Fruit fly (Drosophila melanogaster): ENCODE results near the gene CG1239.

The CG1239 gene

DNA sequence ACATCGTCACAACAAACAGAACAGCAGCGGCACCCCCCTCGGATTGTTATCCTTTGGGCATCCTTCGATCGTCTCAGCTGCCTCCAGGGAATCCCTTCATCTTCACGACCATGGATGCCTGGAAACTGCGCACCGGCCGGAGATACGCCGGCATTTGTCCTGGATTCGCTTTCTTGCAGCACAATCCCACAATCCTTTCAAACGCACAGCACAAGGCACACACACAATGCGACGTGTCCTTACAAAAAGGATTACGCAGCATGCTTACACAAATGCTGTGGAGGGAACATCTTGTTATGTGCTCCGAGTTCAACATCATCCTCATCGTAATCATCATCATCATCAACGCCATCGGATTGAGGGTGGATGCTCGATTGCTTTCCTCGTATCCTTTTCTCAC lies 10.2 kb upstream of the CG1239 start:
- no peak for TF ChIP-seq Ets96B (tag; optimal IDR thresholded peaks at IDR 0.05)
- TF ChIP-seq CG3919 (GFP tag; optimal IDR thresholded peaks at IDR 0.05): no peak
- TF ChIP-seq ss (GFP tag; optimal IDR thresholded peaks at IDR 0.05): no peak

dm6 chr3R:5727724-5728365 lies 5.5 kb upstream of the CG1239 start:
- TF ChIP-seq eg (GFP tag; IDR thresholded peaks at IDR 0.05) (no peak), Ets96B (tag; optimal IDR thresholded peaks at IDR 0.05) (no peak), salr (GFP tag; optimal IDR thresholded peaks at IDR 0.05) (no peak), Sox102F (GFP tag; optimal IDR thresholded peaks at IDR 0.05) (no peak), esn (GFP tag; optimal IDR thresholded peaks at IDR 0.05) (no peak), Eip78C (GFP tag) (no peak), fd85E (GFP tag; optimal IDR thresholded peaks at IDR 0.05) (no peak), CG11762 (GFP tag; optimal IDR thresholded peaks at IDR 0.05; ENCODE audit: insufficient read depth) (no peak), vri (GFP tag; optimal IDR thresholded peaks at IDR 0.05) (no peak), Gug (GFP tag; IDR thresholded peaks at IDR 0.05) (no peak), CG3032 (tag; optimal IDR thresholded peaks at IDR 0.05) (no peak), Eip93F (GFP tag; optimal IDR thresholded peaks at IDR 0.05) (no peak), CG6276 (GFP tag; optimal IDR thresholded peaks at IDR 0.05) (no peak), Hr4 (GFP tag; optimal IDR thresholded peaks at IDR 0.05) (no peak)

dm6 chr3R:5736305-5736869 lies 3.1 kb downstream of the CG1239 start, which contains the start of the genes CG2100 and CG1236:
CG2100 (minus strand) TSS chr3R:5736355.
CG1236 (plus strand) TSS chr3R:5736748.
- peak; percentile 56 for TF ChIP-seq CG8319 (GFP tag; optimal IDR thresholded peaks at IDR 0.05)
- peak; percentile 78 for TF ChIP-seq CG6808 (GFP tag; optimal IDR thresholded peaks at IDR 0.05)
- peak; percentile 75 for TF ChIP-seq Hr39 (GFP tag; optimal IDR thresholded peaks at IDR 0.05)
- peak; percentile 76 for TF ChIP-seq CG6163 (GFP tag; IDR thresholded peaks at IDR 0.05)
- TF ChIP-seq topi (GFP tag; optimal IDR thresholded peaks at IDR 0.05): peak; percentile 68
- peak; percentile 76 for TF ChIP-seq CG9139 (GFP tag; optimal IDR thresholded peaks at IDR 0.05)
- peak; percentile 57 for TF ChIP-seq Ets21C (GFP tag; optimal IDR thresholded peaks at IDR 0.05)
- peak; percentile 68 to 88 for TF ChIP-seq ss (GFP tag; optimal IDR thresholded peaks at IDR 0.05)
- peak; percentile 82 for TF ChIP-seq esn (GFP tag; optimal IDR thresholded peaks at IDR 0.05)
- peak; percentile 86 for TF ChIP-seq achi (GFP tag; optimal IDR thresholded peaks at IDR 0.05)
- peak; percentile 79 for TF ChIP-seq net (GFP tag; optimal IDR thresholded peaks at IDR 0.05)
- TF ChIP-seq Eip75B (GFP tag; optimal IDR thresholded peaks at IDR 0.05): peak; percentile 47
- TF ChIP-seq Gug (GFP tag; IDR thresholded peaks at IDR 0.05): peak; percentile 58; the same call in 1 of the 2 replicates
- peak; percentile 90 for TF ChIP-seq Eip78C (GFP tag)
- no peak for TF ChIP-seq dac (GFP tag; optimal IDR thresholded peaks at IDR 0.05)
- peak; percentile 79 for TF ChIP-seq CG8632 (GFP tag; optimal IDR thresholded peaks at IDR 0.05)
- no peak for TF ChIP-seq vri (GFP tag; optimal IDR thresholded peaks at IDR 0.05)
- peak; percentile 86 for TF ChIP-seq OdsH (GFP tag; optimal IDR thresholded peaks at IDR 0.05)
- peak; percentile 44 for TF ChIP-seq fd59A (GFP tag; optimal IDR thresholded peaks at IDR 0.05)
- TF ChIP-seq CG3032 (tag; optimal IDR thresholded peaks at IDR 0.05): peak; percentile 83
- TF ChIP-seq cyc (GFP tag; optimal IDR thresholded peaks at IDR 0.05): peak; percentile 76
- no peak; the same call in 1 of the 3 replicates for TF ChIP-seq eg (GFP tag; IDR thresholded peaks at IDR 0.05)
- peak; percentile 86 for TF ChIP-seq CG34406 (GFP tag; optimal IDR thresholded peaks at IDR 0.05)
- no peak for TF ChIP-seq fd85E (GFP tag; optimal IDR thresholded peaks at IDR 0.05)
- TF ChIP-seq acj6 (GFP tag; optimal IDR thresholded peaks at IDR 0.05): peak; percentile 85
- TF ChIP-seq Eip93F (GFP tag; optimal IDR thresholded peaks at IDR 0.05): peak; percentile 22
- peak; percentile 83 for TF ChIP-seq Ets96B (tag; optimal IDR thresholded peaks at IDR 0.05)
- TF ChIP-seq CG32006 (GFP tag; optimal IDR thresholded peaks at IDR 0.05): peak; percentile 93
- peak; percentile 73 for TF ChIP-seq CG7368 (GFP tag; optimal IDR thresholded peaks at IDR 0.05)
- no peak for TF ChIP-seq pdm3 (GFP tag; optimal IDR thresholded peaks at IDR 0.05)
- no peak for TF ChIP-seq Hr38 (GFP tag; optimal IDR thresholded peaks at IDR 0.05)
- peak; percentile 84 for TF ChIP-seq Sox14 (GFP tag; optimal IDR thresholded peaks at IDR 0.05)
- TF ChIP-seq dsx (GFP tag; optimal IDR thresholded peaks at IDR 0.05; ENCODE audit: poor library complexity, severe bottlenecking): peak; percentile 91
- peak; percentile 85 for TF ChIP-seq CG10631 (GFP tag; optimal IDR thresholded peaks at IDR 0.05)
- no peak for TF ChIP-seq Smox (GFP tag; optimal IDR thresholded peaks at IDR 0.05)
- peak; percentile 67 for TF ChIP-seq CG11294 (GFP tag; IDR thresholded peaks at IDR 0.05)
- peak; percentile 74 for TF ChIP-seq CG11902 (GFP tag; optimal IDR thresholded peaks at IDR 0.05)
- peak; percentile 70 for TF ChIP-seq Sox15 (GFP tag; optimal IDR thresholded peaks at IDR 0.05)
- TF ChIP-seq Lpt (GFP tag; optimal IDR thresholded peaks at IDR 0.05): peak; percentile 75
